Fruit fly (Drosophila melanogaster): ENCODE data around the gene Cox10.

DNA sequence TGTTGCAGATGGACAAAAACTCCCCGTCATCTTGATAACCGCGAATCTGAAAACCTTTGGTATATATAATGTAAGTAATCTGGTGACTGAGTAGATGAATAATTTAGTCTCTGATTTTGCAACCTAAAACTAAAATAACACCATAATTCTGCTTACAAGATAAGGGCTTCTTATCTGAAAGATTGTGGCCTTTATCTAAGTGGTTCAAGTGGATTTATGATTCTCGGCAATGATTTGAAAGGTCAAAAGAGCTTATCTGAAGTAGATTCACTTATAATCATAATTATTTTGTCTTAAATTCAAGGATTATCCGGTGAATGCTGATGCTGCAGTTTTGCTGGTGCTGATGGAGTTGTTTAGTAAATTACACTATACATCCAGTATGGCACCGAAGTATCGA, 15.4 kb upstream of the Cox10 start:
- TF ChIP-seq Hnf4 (GFP tag; optimal IDR thresholded peaks at IDR 0.05) (no peak), N (GFP tag; optimal IDR thresholded peaks at IDR 0.05) (no peak), psq (GFP tag; optimal IDR thresholded peaks at IDR 0.05) (no peak), foxo (GFP tag; optimal IDR thresholded peaks at IDR 0.05) (no peak)
